Worm (Caenorhabditis elegans) whole organism, late embryonic: Measurements from ENCODE around the gene msi-1.

Source experiments
- C38D4.7 ChIP-seq: fragments of 200-800 bp; sonication (Bioruptor generic); optimal IDR thresholded peaks from 2 replicates; lab custom pipeline; 2018; ENCODE audit warnings: mild to moderate bottlenecking, missing genetic modification characterization, moderate library complexity, missing compliant biosample characterization
- F13H6.1 ChIP-seq: sonication (generic microtip); optimal IDR thresholded peaks from 2 replicates; lab custom pipeline; 2016; ENCODE audit warnings: missing genetic modification characterization, missing compliant biosample characterization
- K02D7.2 ChIP-seq: sonication (generic microtip); optimal IDR thresholded peaks from 2 replicates; lab custom pipeline; 2017; ENCODE audit warnings: mild to moderate bottlenecking, missing genetic modification characterization, missing compliant biosample characterization
- K09A11.1 ChIP-seq: sonication (generic microtip); optimal IDR thresholded peaks from 2 replicates; lab custom pipeline; 2017; ENCODE audit warnings: antibody characterized with exemption, mild to moderate bottlenecking, missing genetic modification characterization, missing compliant biosample characterization; ENCODE audit not compliant: insufficient read depth
- T23F11.4 ChIP-seq: fragments of 200-800 bp; sonication (Bioruptor generic); optimal IDR thresholded peaks from 2 replicates; lab custom pipeline; 2018; ENCODE audit warnings: mild to moderate bottlenecking, missing genetic modification characterization, missing compliant biosample characterization
- Y22D7AL.16 ChIP-seq: sonication (generic microtip); optimal IDR thresholded peaks from 2 replicates; lab custom pipeline; 2016; ENCODE audit warnings: missing genetic modification characterization, missing compliant biosample characterization
- ahr-1 ChIP-seq: sonication (generic microtip); optimal IDR thresholded peaks from 2 replicates; lab custom pipeline; 2016; ENCODE audit warnings: missing genetic modification characterization, missing compliant biosample characterization
- ama-1 ChIP-seq: fragments of 150-350 bp; optimal IDR thresholded peaks from 2 replicates; lab custom pipeline; 2014
- ceh-14 ChIP-seq: sonication (generic microtip); optimal IDR thresholded peaks from 2 replicates; lab custom pipeline; 2016; ENCODE audit warnings: missing genotype, missing genetic modification characterization, missing compliant biosample characterization
- ceh-18 ChIP-seq: sonication (generic microtip); optimal IDR thresholded peaks from 2 replicates; lab custom pipeline; 2016; ENCODE audit warnings: missing genetic modification characterization, missing compliant biosample characterization
- ceh-2 ChIP-seq: sonication (generic microtip); optimal IDR thresholded peaks from 2 replicates; lab custom pipeline; 2016; ENCODE audit warnings: missing genotype, missing genetic modification characterization, missing compliant biosample characterization
- ceh-24 ChIP-seq: sonication (generic microtip); optimal IDR thresholded peaks from 2 replicates; lab custom pipeline; 2016; ENCODE audit warnings: mild to moderate bottlenecking, missing genetic modification characterization, missing compliant biosample characterization
- ceh-30 ChIP-seq: fragments of 150-350 bp; optimal IDR thresholded peaks from 2 replicates; lab custom pipeline; 2014; ENCODE audit warnings: missing biosample characterization, missing genetic modification characterization
- ceh-31 ChIP-seq: sonication (generic microtip); optimal IDR thresholded peaks from 2 replicates; lab custom pipeline; 2016; ENCODE audit warnings: missing genetic modification characterization, missing compliant biosample characterization
- ceh-34 ChIP-seq: sonication (generic microtip); optimal IDR thresholded peaks from 2 replicates; lab custom pipeline; 2016; ENCODE audit warnings: mild to moderate bottlenecking, missing genetic modification characterization, missing compliant biosample characterization
- ceh-45 ChIP-seq: fragments of 200-800 bp; sonication (Bioruptor generic); IDR thresholded peaks from 2 replicates; pipeline ENCODE4 v1.3.6; 2022; ENCODE audit warnings: missing genetic modification reagents, missing genetic modification characterization, missing compliant biosample characterization
- ceh-6 ChIP-seq: fragments of 200-800 bp; sonication (Bioruptor generic); optimal IDR thresholded peaks from 2 replicates; lab custom pipeline; 2018; ENCODE audit warnings: mild to moderate bottlenecking, missing genetic modification characterization, missing compliant biosample characterization
- che-1 ChIP-seq: sonication (generic microtip); optimal IDR thresholded peaks from 2 replicates; lab custom pipeline; 2016; ENCODE audit warnings: mild to moderate bottlenecking, missing genetic modification characterization, missing compliant biosample characterization
- dmd-4 ChIP-seq: sonication (generic microtip); optimal IDR thresholded peaks from 2 replicates; lab custom pipeline; 2016; ENCODE audit warnings: borderline replicate concordance, missing genetic modification characterization, missing compliant biosample characterization
- elt-2 ChIP-seq: sonication (generic microtip); optimal IDR thresholded peaks from 2 replicates; lab custom pipeline; 2016; ENCODE audit warnings: missing genetic modification reagents, missing genetic modification characterization, missing compliant biosample characterization
- ets-4 ChIP-seq: sonication (generic microtip); optimal IDR thresholded peaks from 2 replicates; lab custom pipeline; 2016; ENCODE audit warnings: missing genetic modification characterization, missing compliant biosample characterization
- eyg-1 ChIP-seq: sonication (generic microtip); optimal IDR thresholded peaks from 2 replicates; lab custom pipeline; 2016; ENCODE audit warnings: missing genotype, missing genetic modification characterization, missing compliant biosample characterization
- fax-1 ChIP-seq: sonication (generic microtip); optimal IDR thresholded peaks from 2 replicates; lab custom pipeline; 2016; ENCODE audit warnings: missing genotype, missing genetic modification characterization, missing compliant biosample characterization
- gmeb-2 ChIP-seq: sonication (generic microtip); optimal IDR thresholded peaks from 2 replicates; lab custom pipeline; 2016; ENCODE audit warnings: missing genetic modification characterization, inconsistent platforms, missing compliant biosample characterization
- hlh-13 ChIP-seq: fragments of 200-800 bp; sonication (Bioruptor generic); optimal IDR thresholded peaks from 2 replicates; lab custom pipeline; 2018; ENCODE audit warnings: mild to moderate bottlenecking, missing genetic modification characterization, missing compliant biosample characterization
- hlh-15 ChIP-seq: sonication (generic microtip); optimal IDR thresholded peaks from 2 replicates; lab custom pipeline; 2016; ENCODE audit warnings: missing genetic modification characterization, missing compliant biosample characterization
- hlh-8 ChIP-seq: sonication (generic microtip); optimal IDR thresholded peaks from 2 replicates; lab custom pipeline; 2016; ENCODE audit warnings: missing genotype, missing genetic modification characterization, missing compliant biosample characterization
- lim-6 ChIP-seq: sonication (generic microtip); optimal IDR thresholded peaks from 2 replicates; lab custom pipeline; 2016; ENCODE audit warnings: missing genetic modification characterization, missing compliant biosample characterization
- lin-11 ChIP-seq: fragments of 200-800 bp; sonication (Bioruptor generic); optimal IDR thresholded peaks from 2 replicates; lab custom pipeline; 2018; ENCODE audit warnings: mild to moderate bottlenecking, missing genetic modification characterization, missing compliant biosample characterization
- madf-2 ChIP-seq: sonication (generic microtip); optimal IDR thresholded peaks from 2 replicates; lab custom pipeline; 2017; ENCODE audit warnings: missing genetic modification characterization, missing compliant biosample characterization
- mec-3 ChIP-seq: sonication (generic microtip); optimal IDR thresholded peaks from 2 replicates; lab custom pipeline; 2016; ENCODE audit warnings: borderline replicate concordance, missing genetic modification characterization, missing compliant biosample characterization
- nfya-1 ChIP-seq: sonication (generic microtip); optimal IDR thresholded peaks from 2 replicates; lab custom pipeline; 2017; ENCODE audit warnings: missing genetic modification characterization, mild to moderate bottlenecking, missing compliant biosample characterization, antibody characterized with exemption, moderate library complexity
- pag-3 ChIP-seq: sonication (generic microtip); optimal IDR thresholded peaks from 2 replicates; lab custom pipeline; 2016; ENCODE audit warnings: missing compliant biosample characterization, missing genetic modification characterization, borderline replicate concordance
- pat-9 ChIP-seq: fragments of 200-800 bp; sonication (Bioruptor generic); optimal IDR thresholded peaks from 2 replicates; lab custom pipeline; 2018; ENCODE audit warnings: mild to moderate bottlenecking, missing genetic modification characterization, moderate library complexity, missing compliant biosample characterization
- pax-1 ChIP-seq: fragments of 150-350 bp; optimal IDR thresholded peaks from 2 replicates; lab custom pipeline; 2014; ENCODE audit warnings: missing biosample characterization, missing genetic modification characterization
- pha-2 ChIP-seq: sonication (generic microtip); optimal IDR thresholded peaks from 2 replicates; lab custom pipeline; 2017; ENCODE audit warnings: mild to moderate bottlenecking, missing genetic modification characterization, missing compliant biosample characterization
- pqm-1 ChIP-seq: sonication (generic microtip); optimal IDR thresholded peaks from 2 replicates; lab custom pipeline; 2016; ENCODE audit warnings: missing genetic modification characterization, missing compliant biosample characterization
- pros-1 ChIP-seq: fragments of 150-350 bp; optimal IDR thresholded peaks from 2 replicates; lab custom pipeline; 2014; ENCODE audit warnings: missing biosample characterization, missing genetic modification reagents, missing genetic modification characterization
- rnt-1 ChIP-seq: sonication (generic microtip); optimal IDR thresholded peaks from 2 replicates; lab custom pipeline; 2016; ENCODE audit warnings: missing genetic modification characterization, missing compliant biosample characterization
- sdc-2 ChIP-seq: sonication (generic microtip); optimal IDR thresholded peaks from 2 replicates; lab custom pipeline; 2016; ENCODE audit warnings: missing genotype, missing genetic modification characterization, missing compliant biosample characterization
- tbx-2 ChIP-seq: sonication (generic microtip); optimal IDR thresholded peaks from 2 replicates; lab custom pipeline; 2016; ENCODE audit warnings: missing genetic modification characterization, missing compliant biosample characterization
- tbx-7 ChIP-seq: sonication (generic microtip); optimal IDR thresholded peaks from 2 replicates; lab custom pipeline; 2016; ENCODE audit warnings: missing genotype, missing genetic modification characterization, missing compliant biosample characterization
- ttx-3 ChIP-seq: sonication (generic microtip); optimal IDR thresholded peaks from 2 replicates; lab custom pipeline; 2016; ENCODE audit warnings: missing genetic modification reagents, missing genetic modification characterization, missing compliant biosample characterization
- unc-3 ChIP-seq, 2 experiments: fragments of 200-800 bp in 1 of 2; sonication (Bioruptor generic) in 1 of 2; sonication (generic microtip) in 1 of 2; conservative IDR thresholded peaks in 1 of 2; optimal IDR thresholded peaks in 1 of 2; 2 replicates each; pipeline versions ENCODE4 v1.3.6 to Lab custom; 2016 to 2022; ENCODE audit warnings: missing compliant biosample characterization in 2 of 2, missing genetic modification characterization in 2 of 2, missing genetic modification reagents in 1 of 2
- unc-42 ChIP-seq: sonication (generic microtip); optimal IDR thresholded peaks from 2 replicates; lab custom pipeline; 2016; ENCODE audit warnings: missing genotype, missing genetic modification characterization, missing compliant biosample characterization
- unc-55 ChIP-seq: sonication (generic microtip); optimal IDR thresholded peaks from 2 replicates; lab custom pipeline; 2017; ENCODE audit warnings: missing biosample characterization, missing genetic modification reagents, missing genetic modification characterization
- unc-86 ChIP-seq: sonication (generic microtip); optimal IDR thresholded peaks from 2 replicates; lab custom pipeline; 2016; ENCODE audit warnings: missing genetic modification characterization, missing compliant biosample characterization

msi-1 gene

DNA sequence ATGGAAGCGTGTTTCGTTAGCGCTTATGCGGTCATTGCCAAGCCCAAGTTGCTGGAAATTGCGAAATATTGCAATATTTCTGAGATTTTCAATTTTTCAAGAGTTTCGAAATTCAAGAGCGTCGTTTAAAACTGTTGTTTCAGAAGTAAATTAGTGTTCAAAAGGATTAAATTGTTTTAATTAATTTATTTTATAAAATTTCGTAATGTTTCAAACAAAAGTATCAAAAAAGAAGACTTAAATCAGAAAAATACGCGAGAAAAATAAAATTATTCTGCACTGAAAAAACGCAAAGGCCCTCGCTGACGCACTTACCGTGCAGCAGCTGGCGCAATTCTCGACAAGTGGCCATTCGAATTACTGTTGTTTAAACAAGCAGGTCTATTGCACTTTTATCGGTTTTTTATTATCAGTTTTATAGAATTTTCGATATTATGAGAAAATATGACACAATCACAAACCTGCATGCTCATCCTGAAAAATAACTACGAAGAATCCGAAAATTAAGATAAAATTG, 27.9 kb upstream of the msi-1 start, which contains the start of gene tif-1A:
Gene tif-1A, minus strand, starts transcription at position 51 of the 517 bp plus-strand sequence.
- TF ChIP-seq hlh-15 (no peak), ceh-2 (tag; lab: Kevin White, UChicago) (peak; percentile 12), unc-86 (tag; lab: Kevin White, UChicago) (peak; percentile 50), che-1 (peak; percentile 44), T23F11.4 (GFP tag; lab: Kevin White, UChicago) (no peak), unc-42 (tag; lab: Kevin White, UChicago) (peak; percentile 27), C38D4.7 (GFP tag; lab: Kevin White, UChicago) (peak; percentile 11), ceh-34 (tag; lab: Kevin White, UChicago) (peak; percentile 22), eyg-1 (no peak), pat-9 (tag; lab: Kevin White, UChicago) (no peak), pag-3 (tag; lab: Kevin White, UChicago) (no peak), elt-2 (tag; lab: Kevin White, UChicago) (peak; percentile 88), ceh-18 (peak; percentile 12), tbx-2 (peak; percentile 32), ceh-45 (GFP tag; lab: Robert Waterston, UW) (no peak), nfya-1 (tag; lab: Kevin White, UChicago) (peak; percentile 65), ceh-31 (no peak), pros-1 (tag; lab: Kevin White, UChicago) (no peak), ceh-30 (peak; percentile 46), Y22D7AL.16 (tag; lab: Kevin White, UChicago) (peak; percentile 25), pha-2 (peak; percentile 30), hlh-13 (GFP tag; lab: Kevin White, UChicago) (no peak)

DNA sequence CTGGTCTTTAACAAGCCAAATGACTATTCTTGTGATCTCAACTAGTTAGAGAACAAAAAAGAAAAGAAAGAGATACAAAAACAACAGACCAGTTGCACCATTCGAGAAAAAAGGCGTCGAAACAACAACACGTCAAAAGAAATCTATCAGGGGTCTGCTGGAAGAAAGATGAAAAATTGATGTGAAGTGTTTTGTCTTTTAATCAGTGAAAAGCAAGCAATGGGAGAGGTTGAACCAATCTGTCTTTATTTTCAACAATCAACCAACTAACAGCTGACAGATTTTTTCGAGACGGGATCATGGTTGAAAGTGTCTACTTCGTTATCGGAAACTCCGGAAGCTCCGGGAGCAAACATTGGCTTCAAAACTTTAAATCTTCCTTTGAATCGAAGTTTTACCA, 18.3 kb upstream of the msi-1 start:
- TF ChIP-seq unc-55 (GFP tag; lab: Kevin White, UChicago) (peak; percentile 2), K09A11.1 (no peak), ceh-18 (peak; percentile 28)

DNA sequence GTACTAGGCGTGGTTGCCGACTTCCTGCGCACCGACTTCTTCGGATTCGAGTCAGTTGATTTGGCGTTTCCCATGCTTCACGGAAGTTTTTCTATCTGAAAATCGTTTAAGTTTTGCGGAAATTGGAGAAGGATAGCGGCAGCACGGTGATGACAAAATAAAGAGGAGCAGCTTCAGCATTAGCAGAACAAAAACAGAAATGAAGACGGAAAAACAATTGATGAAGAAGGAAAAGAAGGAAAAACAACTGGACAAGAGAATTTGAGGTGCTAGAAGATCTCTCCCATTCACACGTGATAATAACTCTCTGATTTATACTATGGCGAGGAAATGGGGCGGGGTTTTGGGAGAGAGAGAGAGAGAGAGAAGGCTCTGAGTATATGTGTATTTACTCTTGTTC, 15.9 kb upstream of the msi-1 start, which contains the start of gene glb-11:
Gene glb-11, minus strand, starts transcription at position 101 of the 400 bp plus-strand sequence.
- TF ChIP-seq rnt-1 (no peak), hlh-8 (tag; lab: Kevin White, UChicago) (no peak), ceh-14 (no peak), ttx-3 (tag; lab: Kevin White, UChicago) (no peak), ceh-6 (GFP tag; lab: Kevin White, UChicago) (no peak), che-1 (no peak), lim-6 (tag; lab: Kevin White, UChicago) (no peak), C38D4.7 (GFP tag; lab: Kevin White, UChicago) (no peak), pha-2 (no peak), ceh-34 (tag; lab: Kevin White, UChicago) (no peak), ceh-24 (tag; lab: Kevin White, UChicago) (no peak), mec-3 (tag; lab: Kevin White, UChicago) (no peak), gmeb-2 (tag; lab: Kevin White, UChicago) (no peak), F13H6.1 (no peak), ceh-30 (no peak), unc-86 (tag; lab: Kevin White, UChicago) (no peak), ama-1 (lab: Kevin White, UChicago) (no peak)
- TF ChIP-seq, all 69 proteins: peak for 0

DNA sequence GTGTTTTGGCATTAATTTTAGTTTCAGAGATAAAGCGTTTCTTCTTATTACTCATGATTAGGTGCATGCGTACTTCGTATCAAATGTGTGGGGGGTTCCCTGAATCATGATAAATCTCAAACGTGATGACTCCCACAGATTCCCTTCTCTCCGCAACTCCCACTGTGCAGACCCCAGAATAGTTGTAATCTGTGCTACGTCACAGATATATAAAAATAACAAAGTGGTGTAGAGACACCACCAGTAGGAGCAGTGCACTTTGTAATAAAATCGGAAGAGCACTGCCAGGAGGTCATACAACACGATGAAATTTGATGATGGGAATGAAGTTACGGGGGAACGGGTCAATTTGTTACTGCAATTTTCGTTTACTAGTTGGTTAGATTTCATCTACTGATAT, 15.2 kb upstream of the msi-1 start:
- TF ChIP-seq unc-3 (GFP tag; conservative IDR thresholded peaks at IDR 0.05; lab: Robert Waterston, UW) (no peak), unc-3 (tag; optimal IDR thresholded peaks at IDR 0.05; lab: Kevin White, UChicago) (no peak), hlh-13 (GFP tag; lab: Kevin White, UChicago) (no peak), pax-1 (tag; lab: Kevin White, UChicago) (no peak), ahr-1 (tag; lab: Kevin White, UChicago) (no peak), pat-9 (tag; lab: Kevin White, UChicago) (no peak), madf-2 (tag; lab: Kevin White, UChicago) (no peak), pqm-1 (tag; lab: Kevin White, UChicago) (no peak), lin-11 (tag; lab: Kevin White, UChicago) (no peak), lim-6 (tag; lab: Kevin White, UChicago) (no peak), mec-3 (tag; lab: Kevin White, UChicago) (no peak), dmd-4 (tag; lab: Kevin White, UChicago) (no peak), sdc-2 (no peak), K02D7.2 (tag; lab: Kevin White, UChicago) (no peak), ets-4 (no peak), ceh-45 (GFP tag; lab: Robert Waterston, UW) (no peak), tbx-7 (tag; lab: Kevin White, UChicago) (no peak), fax-1 (tag; lab: Kevin White, UChicago) (no peak), che-1 (no peak), F13H6.1 (no peak)
